Fruit fly (Drosophila melanogaster) whole organism: Measurements from ENCODE around the gene CG10621.

Experiments
- CG8478 ChIP-seq: fragments of >200 bp; optimal IDR thresholded peaks from 2 replicates; lab custom pipeline; 2018; ENCODE audit warnings: inconsistent platforms
- Dll ChIP-seq: fragments of >200 bp; optimal IDR thresholded peaks from 2 replicates; lab custom pipeline; 2017
- EcR ChIP-seq, 2 experiments: fragments of >200 bp; optimal IDR thresholded peaks; 2 replicates each; lab custom pipeline; 2017; ENCODE audit warnings: missing biosample characterization in 2 of 2, missing genetic modification characterization in 2 of 2, missing genetic modification reagents in 2 of 2
- pan ChIP-seq: fragments of >200 bp; optimal IDR thresholded peaks from 2 replicates; lab custom pipeline; 2017
- psq ChIP-seq: fragments of >200 bp; optimal IDR thresholded peaks from 2 replicates; lab custom pipeline; 2017
- usp ChIP-seq: fragments of >200 bp; optimal IDR thresholded peaks from 2 replicates; lab custom pipeline; 2017; ENCODE audit warnings: missing biosample characterization, missing genetic modification characterization, mixed read lengths

The CG10621 gene

DNA sequence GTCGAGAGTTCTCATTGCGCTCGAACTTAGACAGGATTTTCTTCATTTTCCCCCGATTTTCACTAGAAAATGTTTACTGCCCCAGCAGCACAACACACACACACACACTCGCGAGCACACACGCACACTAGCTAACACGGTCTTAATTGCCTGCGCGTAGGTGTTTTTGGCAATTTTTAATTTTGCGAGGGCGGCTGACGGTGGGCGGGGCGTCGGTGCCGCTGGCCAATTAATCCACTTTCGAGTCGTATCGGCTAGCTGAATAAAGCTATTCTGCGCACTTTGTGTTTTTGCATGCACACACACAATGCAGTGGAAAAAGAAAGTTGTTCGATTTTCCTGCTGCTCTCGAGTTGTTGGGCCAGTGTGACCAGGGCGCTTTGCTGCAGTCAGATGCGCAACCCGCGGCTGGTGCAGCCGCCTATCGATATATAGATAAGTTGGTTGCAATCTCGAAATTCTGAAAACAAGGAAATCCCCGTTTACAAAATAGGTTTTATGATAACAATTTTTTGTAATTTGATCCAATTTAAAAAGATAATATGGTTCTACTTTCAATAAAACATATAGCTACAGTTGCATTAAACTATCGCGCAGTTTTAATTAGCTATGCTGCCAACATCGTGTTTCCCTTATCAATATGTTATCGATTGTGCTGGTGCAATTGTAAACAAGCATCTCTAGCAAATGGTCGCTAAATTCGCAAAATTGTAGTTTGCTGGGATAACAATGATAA lies 14.3 kb upstream of the CG10621 start, which contains the start of the genes Nak and Tango6:
Gene Nak, minus strand, starts transcription at position 375 of the 736 bp plus-strand sequence.
Gene Tango6, plus strand, starts transcription at position 659 of the 736 bp plus-strand sequence.
- TF ChIP-seq CG8478 (lab: Kevin White, UChicago) (peak; percentile 14), pan (lab: Kevin White, UChicago) (no peak)

DNA sequence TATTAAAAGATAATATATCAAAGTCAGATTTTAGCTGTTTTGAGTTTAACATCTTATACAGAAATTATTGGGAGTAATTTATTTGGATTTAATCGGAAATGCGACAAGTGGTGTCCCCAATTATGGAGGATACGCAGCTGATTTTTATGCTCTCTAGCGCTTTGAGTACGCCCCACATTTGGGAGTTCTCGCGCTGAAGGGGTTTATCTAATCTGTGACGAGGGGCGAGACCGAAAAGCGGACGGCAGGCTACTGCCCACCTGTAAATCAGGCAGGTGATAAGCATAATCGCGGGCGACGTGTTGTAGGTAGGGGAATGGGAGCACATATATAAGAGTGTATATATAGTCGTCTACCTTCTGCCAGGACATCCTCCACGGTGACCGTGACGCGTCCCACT lies 13.7 kb upstream of the CG10621 start:
- TF ChIP-seq pan (lab: Kevin White, UChicago) (no peak), usp (GFP tag; lab: Kevin White, UChicago) (no peak), psq (lab: Kevin White, UChicago) (no peak), Dll (no peak), CG8478 (lab: Kevin White, UChicago) (no peak), EcR (GFP tag; optimal IDR thresholded peaks at IDR 0.05; lab: Kevin White, UChicago) (no peak)

DNA sequence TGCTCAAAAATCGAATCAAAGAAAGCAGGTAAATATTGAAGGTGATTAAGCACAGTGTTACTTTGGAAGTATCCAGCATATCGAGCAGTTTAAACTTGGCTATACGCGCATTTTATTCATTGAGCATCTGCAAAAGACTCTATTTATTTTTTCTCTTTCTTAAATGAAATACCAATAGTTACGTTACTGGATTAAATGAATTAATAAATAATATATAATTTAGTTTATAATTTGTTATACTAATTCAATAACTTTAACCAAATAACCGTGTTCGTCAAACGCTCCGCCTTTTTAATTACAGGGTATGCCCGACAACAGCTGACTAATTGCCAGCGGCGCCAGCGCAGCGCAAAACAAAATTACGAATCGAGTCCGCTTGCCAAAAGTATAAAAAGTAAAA lies 12.6 kb upstream of the CG10621 start:
- TF ChIP-seq CG8478 (lab: Kevin White, UChicago) (no peak), pan (lab: Kevin White, UChicago) (peak; percentile 63)

DNA sequence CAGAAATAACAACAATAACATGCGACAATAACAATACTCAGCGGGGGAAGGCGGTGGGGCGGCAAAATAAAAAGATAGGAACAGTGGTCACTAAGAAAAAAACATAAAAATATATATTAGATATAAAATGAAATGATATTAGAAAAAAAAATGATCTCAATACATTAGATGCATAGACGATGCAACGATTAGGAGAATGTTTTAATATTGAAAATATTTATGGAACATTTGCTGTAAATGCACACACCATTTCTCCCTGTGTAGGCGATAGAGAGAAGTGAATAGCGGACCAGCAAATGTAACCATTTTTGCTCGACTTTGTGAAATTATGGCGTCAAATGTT lies 12.0 kb upstream of the CG10621 start:
- TF ChIP-seq CG8478 (lab: Kevin White, UChicago) (no peak), usp (GFP tag; lab: Kevin White, UChicago) (no peak), Dll (no peak), psq (lab: Kevin White, UChicago) (no peak), pan (lab: Kevin White, UChicago) (no peak), EcR (GFP tag; optimal IDR thresholded peaks at IDR 0.05; lab: Kevin White, UChicago) (no peak)

DNA sequence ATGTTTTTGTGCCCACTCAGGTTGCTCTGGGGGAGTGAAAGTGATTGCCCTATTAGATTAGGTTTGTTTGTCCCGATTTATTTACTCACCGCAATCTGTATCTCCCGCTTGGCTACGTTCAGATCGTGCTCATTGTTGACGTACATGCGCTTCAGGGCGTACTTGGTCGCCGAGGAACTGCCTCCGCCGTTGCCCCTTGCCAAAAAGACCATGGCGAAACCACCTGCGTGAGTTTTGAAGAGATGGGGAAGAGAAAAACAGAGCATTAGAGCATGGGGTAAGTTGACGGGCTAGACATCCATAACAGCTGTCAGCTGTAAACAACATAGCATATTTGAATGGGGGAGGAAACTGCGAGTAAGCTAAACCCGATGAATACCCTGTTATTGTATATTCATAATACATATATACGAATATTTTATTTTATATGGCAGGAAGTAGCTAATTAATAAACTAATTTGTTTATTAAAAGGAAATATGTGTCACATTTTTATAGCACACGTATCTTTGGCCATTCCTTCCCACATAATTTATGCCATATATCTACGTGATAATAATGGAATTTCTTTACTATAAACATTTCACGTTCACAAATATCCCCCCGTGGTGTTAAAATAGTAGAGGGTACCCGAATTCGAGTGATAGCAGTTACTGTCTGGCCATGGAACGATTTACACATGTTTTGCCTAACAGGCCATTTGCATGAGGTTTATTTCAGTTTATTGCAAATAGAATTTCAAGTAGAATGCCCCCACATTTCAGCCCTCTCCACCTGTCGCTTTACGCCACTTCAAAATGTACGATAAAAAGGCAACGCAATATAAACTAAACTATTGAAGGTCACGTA lies 11.4 kb upstream of the CG10621 start:
- TF ChIP-seq pan (lab: Kevin White, UChicago) = peak; percentile 59
- TF ChIP-seq Dll = no peak

DNA sequence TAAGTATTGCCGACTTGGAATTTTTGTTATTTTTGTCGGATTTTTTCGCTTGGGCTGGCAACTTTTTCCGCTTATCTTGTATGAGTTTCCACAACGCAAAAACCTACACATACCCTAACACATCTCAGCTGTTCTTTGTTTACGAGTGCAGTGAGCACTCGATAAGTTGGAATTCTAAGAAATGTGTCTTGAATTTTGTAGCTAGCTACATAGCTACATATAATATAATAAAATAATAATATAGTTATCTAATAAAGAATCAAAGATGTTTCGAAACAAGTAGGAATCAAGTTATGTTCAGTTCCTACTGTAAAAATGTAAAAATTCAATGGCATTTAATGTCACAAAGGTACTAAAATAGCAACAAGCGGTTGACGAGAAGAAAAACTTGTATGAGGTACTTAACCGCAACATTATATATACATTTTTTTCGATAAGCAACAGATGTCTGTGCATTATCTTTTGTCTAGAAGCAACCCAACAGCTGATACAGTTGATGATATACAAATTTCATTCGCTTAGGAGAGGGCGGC lies 3.0 kb upstream of the CG10621 start, which contains the start of gene Bhmt:
Gene Bhmt, minus strand, starts transcription at position 170 of the 533 bp plus-strand sequence.
- no peak for TF ChIP-seq CG8478 (lab: Kevin White, UChicago)
- TF ChIP-seq EcR (GFP tag; optimal IDR thresholded peaks at IDR 0.05; lab: Kevin White, UChicago) = no peak
- no peak for TF ChIP-seq psq (lab: Kevin White, UChicago)

DNA sequence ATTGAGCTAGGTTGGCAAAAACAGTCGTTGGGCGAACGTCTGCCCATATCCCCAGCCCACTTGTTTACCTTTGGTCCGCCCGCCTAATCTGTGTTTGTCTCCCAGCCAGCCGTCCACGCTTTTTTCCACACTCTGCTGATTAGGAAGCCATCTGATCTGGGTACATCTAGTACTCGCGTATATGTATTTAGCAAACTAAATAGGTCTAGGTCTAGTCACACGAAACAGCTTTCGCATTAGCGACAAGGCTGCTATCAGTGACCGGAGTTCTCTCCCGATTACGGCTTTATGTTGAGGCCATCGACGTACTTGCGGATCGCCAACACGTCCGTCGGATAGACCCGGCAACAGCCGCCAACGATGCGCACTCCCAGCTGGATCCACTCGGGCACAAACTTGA lies 1.4 kb upstream of the CG10621 start:
- TF ChIP-seq pan (lab: Kevin White, UChicago) (peak; percentile 7), Dll (no peak)

DNA sequence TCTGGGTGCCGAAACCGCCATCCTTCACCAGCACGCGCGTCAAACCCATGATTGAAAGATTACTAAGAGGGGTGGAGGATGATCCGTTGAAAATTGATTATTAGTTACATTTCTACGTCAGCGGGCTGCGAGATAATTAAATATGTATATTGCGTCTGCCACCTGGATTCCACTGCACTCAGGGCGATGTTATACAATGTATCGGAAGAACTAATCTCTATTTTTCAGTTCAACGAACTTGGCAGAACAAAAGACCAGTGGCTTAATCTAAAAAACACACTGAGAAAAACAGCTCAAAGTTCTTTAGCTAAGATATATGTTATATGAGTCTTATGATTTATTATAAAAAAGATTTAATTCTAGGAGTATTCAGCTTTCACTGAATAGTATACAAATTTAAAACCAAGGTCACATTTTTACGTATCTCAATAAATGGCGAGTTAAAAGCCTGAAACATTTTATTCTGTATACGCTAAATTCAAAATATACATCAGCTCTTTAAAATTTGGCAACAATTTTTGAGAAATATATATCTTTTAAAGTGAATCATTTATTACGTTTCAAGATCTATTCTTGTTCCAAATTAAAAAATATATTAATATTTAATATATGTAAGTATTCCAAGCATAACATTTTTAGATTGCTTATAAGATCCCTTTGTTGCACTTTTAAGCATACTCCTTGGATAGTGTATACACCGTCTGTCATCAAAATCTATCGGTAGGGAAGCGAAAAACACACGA lies 548 bp downstream of the CG10621 start:
- no peak for TF ChIP-seq EcR (GFP tag; optimal IDR thresholded peaks at IDR 0.05; lab: Kevin White, UChicago)
- TF ChIP-seq psq (lab: Kevin White, UChicago) = no peak
- TF ChIP-seq pan (lab: Kevin White, UChicago) = no peak
- no peak for TF ChIP-seq Dll
- no peak for TF ChIP-seq CG8478 (lab: Kevin White, UChicago)
- no peak for TF ChIP-seq usp (GFP tag; lab: Kevin White, UChicago)

DNA sequence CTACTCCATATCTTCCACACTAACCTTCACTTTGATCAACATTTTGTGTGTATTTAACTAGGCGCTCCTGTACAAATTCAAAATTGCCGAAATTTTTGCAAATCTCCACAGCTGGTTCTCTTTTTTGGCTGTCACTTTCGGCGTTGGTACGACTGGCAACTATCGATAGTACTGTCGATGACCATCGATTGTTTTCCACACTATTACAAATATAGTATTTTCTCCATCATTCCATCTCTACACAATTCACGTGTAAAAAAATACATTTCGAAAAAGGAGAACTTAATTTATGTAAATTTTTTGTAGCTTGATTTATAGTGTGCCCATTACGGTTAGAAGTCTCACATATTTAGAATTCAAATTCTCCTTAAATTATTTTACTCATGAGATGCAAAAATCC lies 2.6 kb downstream of the CG10621 start, which contains the start of gene Nedd8:
Gene Nedd8, minus strand, starts transcription at position 164 of the 400 bp plus-strand sequence.
- no peak for TF ChIP-seq EcR (GFP tag; optimal IDR thresholded peaks at IDR 0.05; lab: Kevin White, UChicago)
- no peak for TF ChIP-seq CG8478 (lab: Kevin White, UChicago)
- no peak for TF ChIP-seq pan (lab: Kevin White, UChicago)
- TF ChIP-seq usp (GFP tag; lab: Kevin White, UChicago) = no peak
- no peak for TF ChIP-seq Dll

DNA sequence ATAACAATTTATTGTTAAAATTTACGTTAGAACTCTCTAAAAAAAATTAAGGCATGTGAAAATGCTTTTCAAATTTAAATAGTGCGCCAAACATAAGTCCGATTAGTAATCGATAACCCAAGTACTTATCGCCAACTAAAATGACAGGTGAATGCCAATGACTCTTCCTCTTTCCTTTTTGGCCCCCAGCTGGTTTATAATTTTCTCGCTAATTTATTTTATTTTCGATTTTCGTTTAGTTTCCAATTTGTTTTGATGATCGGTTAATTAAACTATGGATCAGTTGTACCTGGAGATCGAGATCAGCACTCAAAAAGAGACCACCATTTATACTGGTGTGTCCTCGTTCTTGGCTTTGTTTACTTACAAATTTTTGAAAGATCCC lies 5.5 kb downstream of the CG10621 start, which contains the start of gene CG10428:
Gene CG10428, plus strand, starts transcription at position 161 of the 385 bp plus-strand sequence.
- TF ChIP-seq CG8478 (lab: Kevin White, UChicago) (no peak), Dll (no peak), psq (lab: Kevin White, UChicago) (no peak), pan (lab: Kevin White, UChicago) (no peak), EcR (GFP tag; optimal IDR thresholded peaks at IDR 0.05; lab: Kevin White, UChicago) (no peak), usp (GFP tag; lab: Kevin White, UChicago) (no peak)

DNA sequence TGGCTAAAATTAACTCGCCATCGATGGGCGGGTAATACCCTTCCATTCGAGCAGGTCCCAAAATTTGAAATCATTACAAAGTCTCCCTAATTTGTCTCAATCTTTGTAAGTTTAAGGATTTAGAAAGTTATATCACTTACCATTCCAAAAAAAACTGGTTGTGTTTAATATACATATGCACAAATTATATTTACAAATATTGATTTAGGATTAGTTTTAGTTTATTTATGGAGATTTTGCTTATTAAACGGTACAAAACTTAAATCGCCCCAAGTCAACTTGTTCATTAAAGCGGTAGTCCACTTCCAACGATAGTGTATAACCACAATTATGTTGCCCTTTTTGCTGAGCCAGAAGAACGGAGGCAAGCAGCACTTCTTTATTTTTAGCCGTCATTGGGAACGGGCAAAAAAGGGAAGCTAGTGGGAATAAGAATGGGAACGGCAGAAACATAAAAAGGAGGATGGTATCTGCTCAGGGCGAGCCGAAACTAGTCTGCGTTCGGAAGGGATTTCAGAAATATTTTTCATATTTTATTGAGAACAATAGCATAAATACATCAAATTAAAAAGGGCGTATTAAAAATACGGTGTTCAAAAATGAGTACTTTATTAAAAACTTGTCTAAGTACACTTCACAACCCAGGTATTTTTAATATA lies 6.0 kb downstream of the CG10621 start:
- no peak for TF ChIP-seq psq (lab: Kevin White, UChicago)
- no peak for TF ChIP-seq usp (GFP tag; lab: Kevin White, UChicago)
- no peak for TF ChIP-seq CG8478 (lab: Kevin White, UChicago)
- no peak for TF ChIP-seq EcR (GFP tag; optimal IDR thresholded peaks at IDR 0.05; lab: Kevin White, UChicago)
- no peak for TF ChIP-seq Dll
- no peak for TF ChIP-seq pan (lab: Kevin White, UChicago)
